Worm (Caenorhabditis elegans) whole organism, early embryonic: ENCODE measurements around the gene repo-1.

ENCODE experiments used
- ama-1 ChIP-seq: fragments of 150-350 bp; optimal IDR thresholded peaks from 2 replicates; lab custom pipeline; 2014
- pes-1 ChIP-seq: fragments of 200-800 bp; sonication (Bioruptor generic); IDR thresholded peaks from 2 replicates; pipeline ENCODE4 v1.3.6; 2022; ENCODE audit warnings: missing genetic modification reagents, missing genetic modification characterization, missing compliant biosample characterization
- sea-1 ChIP-seq: fragments of 200-800 bp; sonication (Bioruptor generic); conservative IDR thresholded peaks from 2 replicates; pipeline ENCODE4 v1.3.6; 2022; ENCODE audit warnings: missing genetic modification characterization, missing compliant biosample characterization
- tbx-37 ChIP-seq: fragments of 200-800 bp; sonication (Bioruptor generic); conservative IDR thresholded peaks from 2 replicates; pipeline ENCODE4 v1.3.6; 2022; ENCODE audit warnings: missing genetic modification reagents, missing genetic modification characterization, missing compliant biosample characterization

ce11 chrIV:12084178-12084577 lies at the start of gene repo-1:
- TF ChIP-seq tbx-37 (GFP tag; lab: Robert Waterston, UW) (no peak), ama-1 (lab: Kevin White, UChicago) (no peak), pes-1 (GFP tag; lab: Robert Waterston, UW) (no peak), sea-1 (GFP tag; lab: Robert Waterston, UW) (no peak)
